Worm (Caenorhabditis elegans): ENCODE results near the gene pqn-65.

Gene pqn-65

ce11 chrX:4619582-4619981 is at the start of gene pqn-65:
pqn-65 (minus strand) TSS chrX:4619635.
- TF ChIP-seq unc-62 (GFP tag; optimal IDR thresholded peaks at IDR 0.05), result no peak

DNA sequence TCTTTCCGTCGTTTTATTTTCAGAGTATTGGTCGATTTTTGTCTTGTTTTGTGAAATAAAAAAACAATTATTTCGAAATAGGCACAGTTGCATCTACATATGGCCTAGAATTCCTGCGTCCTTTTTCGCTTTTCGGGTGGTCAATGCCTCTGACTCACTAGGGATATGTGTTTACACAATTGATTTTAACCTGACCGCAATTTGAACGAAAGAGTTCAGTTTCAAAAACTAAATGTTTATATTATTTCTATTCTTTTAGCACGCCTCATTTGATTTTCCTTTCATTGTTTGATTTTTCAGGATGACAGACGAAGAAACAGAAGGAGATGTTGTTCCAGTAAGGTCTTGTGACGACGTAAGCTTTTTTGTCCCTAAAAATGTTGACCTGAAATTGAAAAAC is 48.4 kb upstream of the pqn-65 start, which contains the start of gene mfsd-12:
Gene mfsd-12 (plus strand): TSS at position 301 of the 400 bp plus-strand sequence.
- no peak for TF ChIP-seq unc-62 (GFP tag; optimal IDR thresholded peaks at IDR 0.05)

- no peak for TF ChIP-seq unc-62 (GFP tag; optimal IDR thresholded peaks at IDR 0.05)
Observed at ce11 chrX:4664649-4665048, 45.2 kb upstream of the pqn-65 start.

DNA sequence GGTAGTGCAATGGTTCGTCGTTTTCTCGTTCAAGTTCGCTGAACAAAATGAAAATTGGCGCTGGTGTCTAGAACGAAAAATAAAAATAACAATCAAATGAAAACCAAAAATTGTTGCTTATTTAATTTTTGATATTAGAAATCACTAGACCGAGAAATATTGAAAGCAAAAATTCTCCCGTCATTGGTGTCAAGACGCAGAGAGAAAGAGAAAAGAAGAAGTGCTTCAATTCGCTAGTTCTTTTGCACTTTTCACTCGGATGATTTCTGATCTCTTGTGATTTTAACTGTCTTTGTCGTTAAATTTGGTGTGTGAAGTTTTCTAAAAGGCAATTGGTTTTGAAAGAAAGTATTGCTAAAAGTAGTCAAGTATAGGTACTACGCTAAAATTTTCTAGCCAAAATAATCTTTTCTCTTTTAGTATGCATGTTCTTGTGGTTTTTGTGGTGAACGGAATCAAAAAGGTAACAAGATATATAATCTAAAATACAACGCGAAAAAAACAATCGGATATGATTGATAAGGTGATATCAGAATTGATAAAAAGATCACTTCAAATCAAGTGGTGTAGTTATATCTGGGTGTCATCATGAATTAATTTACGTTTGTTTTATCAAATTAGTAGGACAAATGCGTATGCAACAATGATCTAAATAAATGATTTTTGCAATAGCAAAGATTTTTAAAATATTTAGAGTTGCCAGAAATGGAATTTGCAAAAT is 43.7 kb upstream of the pqn-65 start:
- TF ChIP-seq unc-62 (GFP tag; optimal IDR thresholded peaks at IDR 0.05), result no peak

- TF ChIP-seq unc-62 (GFP tag; optimal IDR thresholded peaks at IDR 0.05), result no peak
Observed at ce11 chrX:4662293-4662825, 42.9 kb upstream of the pqn-65 start.

DNA sequence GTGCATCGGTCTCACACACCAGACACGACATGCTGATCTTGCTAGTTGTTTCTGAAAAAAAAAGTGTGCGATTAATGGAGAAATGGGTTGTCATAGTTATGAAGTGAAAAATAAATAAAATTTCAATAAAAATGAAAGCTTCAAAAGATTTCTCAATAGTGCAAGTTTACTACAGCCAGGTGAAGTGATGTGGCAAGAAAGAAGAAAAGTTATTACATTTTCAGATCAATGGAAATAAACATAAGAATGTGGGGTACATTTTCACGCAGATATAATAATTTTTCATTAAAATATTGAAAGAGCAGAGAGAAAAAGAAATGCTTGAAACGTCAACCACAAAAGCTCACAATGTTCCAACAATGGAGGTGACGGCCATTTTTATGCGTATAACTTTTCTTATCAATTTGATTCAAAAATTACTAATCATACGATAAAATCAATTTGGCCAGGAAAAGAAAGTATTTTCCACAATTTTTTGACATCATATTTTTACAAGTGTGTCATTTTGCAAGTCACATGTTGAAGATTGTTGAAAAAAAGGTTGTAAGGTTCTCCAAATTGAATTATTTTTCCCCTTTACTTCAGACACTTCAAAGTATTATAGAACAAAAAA is 40.9 kb upstream of the pqn-65 start, which contains the start of gene nhr-45:
Gene nhr-45 (minus strand): TSS at position 51 of the 613 bp plus-strand sequence.
- TF ChIP-seq unc-62 (GFP tag; optimal IDR thresholded peaks at IDR 0.05), result no peak

ce11 chrX:4658706-4659105 is 39.3 kb upstream of the pqn-65 start:
- no peak for TF ChIP-seq unc-62 (GFP tag; optimal IDR thresholded peaks at IDR 0.05)

DNA sequence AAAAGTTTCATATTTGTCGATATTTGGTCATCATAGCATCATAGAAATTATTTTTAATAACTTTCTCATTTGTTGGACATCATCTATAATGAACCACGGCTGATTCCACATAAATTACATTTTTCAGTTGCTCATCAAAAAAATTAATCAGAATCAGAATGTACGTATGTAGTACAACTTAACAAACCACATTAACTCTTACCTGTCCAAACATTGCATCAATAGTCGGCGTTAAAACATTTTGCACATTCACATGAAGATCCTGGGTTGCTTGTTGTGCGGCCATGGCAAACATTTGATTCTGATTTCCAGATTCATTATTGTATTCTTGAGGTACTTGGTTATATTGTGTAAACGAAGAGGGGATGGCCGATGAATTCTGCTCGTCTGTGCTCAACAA is 38.9 kb upstream of the pqn-65 start:
- TF ChIP-seq unc-62 (GFP tag; optimal IDR thresholded peaks at IDR 0.05), result no peak

DNA sequence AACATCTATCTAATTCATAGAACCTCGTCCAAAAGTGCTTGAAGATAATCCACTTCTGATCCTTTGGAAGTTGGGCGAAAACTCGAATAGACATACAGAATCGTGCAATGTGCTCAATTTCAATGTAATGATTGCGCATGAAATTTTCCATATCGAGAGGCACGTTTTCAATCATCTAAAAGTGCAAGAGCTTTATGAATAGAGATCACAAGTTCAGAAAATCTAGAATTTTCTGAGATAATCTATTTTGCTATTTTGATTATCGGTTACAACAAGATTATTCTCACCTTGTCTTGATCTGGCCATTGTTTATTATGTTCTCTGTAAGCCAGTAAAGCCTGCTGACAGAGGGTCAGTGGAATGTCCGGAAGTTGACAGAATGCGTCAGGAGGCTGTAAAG is 38.1 kb upstream of the pqn-65 start:
- no peak for TF ChIP-seq unc-62 (GFP tag; optimal IDR thresholded peaks at IDR 0.05)

DNA sequence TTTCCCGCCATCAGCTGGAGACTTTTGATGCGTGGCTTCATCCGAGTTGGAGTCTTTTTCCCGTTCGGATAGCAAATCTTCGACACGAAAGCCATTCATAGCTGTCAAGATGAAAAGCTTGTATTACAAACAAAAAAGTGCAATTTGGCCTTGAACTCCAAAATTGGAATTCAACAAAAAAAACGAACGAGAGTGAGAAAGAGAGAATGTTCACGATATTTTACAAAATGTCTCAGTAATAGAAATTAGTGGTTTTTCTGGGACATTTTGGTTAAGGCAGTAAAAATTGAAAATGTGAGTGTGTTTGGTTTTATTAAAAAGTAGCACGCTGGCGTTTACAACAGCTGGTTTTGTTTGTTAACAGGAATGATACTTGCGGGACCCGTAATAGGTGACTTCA is 34.6 kb upstream of the pqn-65 start, which contains the start of gene ceh-1:
Gene ceh-1 (minus strand): TSS at position 101 of the 400 bp plus-strand sequence.
- no peak for TF ChIP-seq unc-62 (GFP tag; optimal IDR thresholded peaks at IDR 0.05)

ce11 chrX:4652950-4653349 is 33.5 kb upstream of the pqn-65 start:
- no peak for TF ChIP-seq unc-62 (GFP tag; optimal IDR thresholded peaks at IDR 0.05)

DNA sequence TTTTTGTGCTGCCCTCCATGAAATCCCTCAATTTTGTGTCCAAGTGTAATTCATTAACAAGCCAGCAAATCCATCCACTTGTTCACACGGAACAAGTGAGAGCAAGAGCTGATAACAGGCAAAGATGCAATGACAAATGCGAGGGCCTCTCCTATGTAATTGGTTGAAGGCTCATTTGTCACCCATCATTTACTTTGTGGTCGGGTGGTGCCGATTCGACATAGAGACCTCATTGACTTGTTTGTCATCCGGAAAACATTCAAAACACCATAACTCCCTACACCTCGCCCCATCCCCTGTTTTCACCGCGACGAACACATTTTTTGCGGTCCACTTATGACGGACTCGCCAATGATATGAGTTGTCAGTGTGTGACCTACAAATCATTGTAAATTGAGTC is 32.0 kb upstream of the pqn-65 start:
- TF ChIP-seq unc-62 (GFP tag; optimal IDR thresholded peaks at IDR 0.05), result no peak

DNA sequence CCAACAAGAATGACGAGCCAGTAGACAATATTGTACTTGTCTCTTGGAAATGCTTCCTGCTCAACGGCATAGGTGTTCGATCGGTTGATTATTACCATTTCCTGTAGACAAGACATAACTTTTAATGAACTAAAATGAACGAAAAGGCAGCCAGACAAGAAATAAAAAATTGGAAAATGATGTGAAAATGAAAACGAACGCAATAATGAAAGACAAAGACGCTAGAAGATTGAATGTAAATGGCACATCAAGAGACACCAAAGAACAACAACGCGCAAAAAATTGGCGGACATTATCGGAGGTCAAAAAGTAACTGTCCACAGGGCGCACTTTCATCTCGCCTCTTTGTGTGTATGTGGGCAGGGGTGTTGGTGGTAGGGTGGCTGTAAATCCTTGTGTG is 29.7 kb upstream of the pqn-65 start, which contains the start of gene ent-5:
Gene ent-5 (minus strand): TSS at position 101 of the 400 bp plus-strand sequence.
- TF ChIP-seq unc-62 (GFP tag; optimal IDR thresholded peaks at IDR 0.05), result no peak

DNA sequence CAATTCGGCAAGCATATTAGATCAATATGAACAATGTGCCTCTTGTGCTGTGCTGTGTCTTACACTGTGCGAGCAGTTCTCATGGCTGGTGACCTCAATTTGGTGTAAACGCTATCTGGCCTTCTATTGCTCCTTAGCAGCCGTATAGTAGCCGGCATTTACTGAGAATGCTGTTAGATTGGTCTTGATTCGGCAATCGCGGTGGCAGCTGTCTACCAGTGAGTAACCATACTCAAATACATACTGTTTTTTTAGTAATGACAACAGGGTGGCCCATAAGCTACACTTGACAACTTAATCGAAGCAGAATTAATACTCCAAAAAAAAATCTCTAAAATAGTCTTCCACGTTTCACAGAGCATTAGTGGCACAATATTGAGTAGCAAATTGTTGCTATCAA is 27.7 kb upstream of the pqn-65 start, which contains the start of gene C46C11.4:
Gene C46C11.4 (minus strand): TSS at position 101 of the 400 bp plus-strand sequence.
- no peak for TF ChIP-seq unc-62 (GFP tag; optimal IDR thresholded peaks at IDR 0.05)

DNA sequence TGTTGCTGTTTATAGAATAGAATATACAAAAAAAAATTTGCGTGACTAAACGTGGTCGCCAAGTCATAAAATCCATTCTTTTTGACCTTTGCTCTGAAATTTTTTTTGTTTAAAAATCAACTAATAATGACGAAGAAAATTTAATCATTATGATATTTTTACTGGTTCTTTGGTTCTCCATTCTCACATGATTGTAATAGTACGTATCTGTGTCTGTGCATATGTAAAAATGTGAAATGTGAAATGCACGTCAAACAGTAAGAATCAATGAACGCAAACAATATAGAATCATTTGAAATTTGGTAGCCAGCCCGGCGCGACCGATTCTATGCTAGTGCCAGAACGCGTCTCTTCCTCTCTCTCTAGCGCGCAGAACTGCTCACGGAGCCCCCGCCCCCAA is 17.4 kb upstream of the pqn-65 start, which contains the start of gene hosl-1:
Gene hosl-1 (plus strand): TSS at position 301 of the 400 bp plus-strand sequence.
- TF ChIP-seq unc-62 (GFP tag; optimal IDR thresholded peaks at IDR 0.05), result no peak

DNA sequence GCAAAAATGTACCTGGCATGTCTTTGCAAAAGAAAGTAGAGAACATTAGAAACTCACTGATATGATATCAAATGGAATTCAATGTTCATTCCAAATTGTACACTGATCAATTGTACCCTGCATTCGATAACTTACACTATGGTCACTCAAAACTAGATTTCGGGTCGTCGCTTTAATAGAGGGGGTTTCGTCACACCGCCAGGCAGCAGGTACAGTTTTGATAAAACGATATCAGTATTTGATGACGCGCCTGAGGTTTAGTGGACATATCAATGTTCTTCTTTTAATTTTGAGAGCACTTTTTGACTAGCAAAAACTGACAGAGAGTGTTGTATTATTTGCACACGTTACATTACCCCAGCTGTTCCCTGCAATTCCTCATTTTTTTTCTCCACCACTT is 16.7 kb upstream of the pqn-65 start:
- no peak for TF ChIP-seq unc-62 (GFP tag; optimal IDR thresholded peaks at IDR 0.05)

DNA sequence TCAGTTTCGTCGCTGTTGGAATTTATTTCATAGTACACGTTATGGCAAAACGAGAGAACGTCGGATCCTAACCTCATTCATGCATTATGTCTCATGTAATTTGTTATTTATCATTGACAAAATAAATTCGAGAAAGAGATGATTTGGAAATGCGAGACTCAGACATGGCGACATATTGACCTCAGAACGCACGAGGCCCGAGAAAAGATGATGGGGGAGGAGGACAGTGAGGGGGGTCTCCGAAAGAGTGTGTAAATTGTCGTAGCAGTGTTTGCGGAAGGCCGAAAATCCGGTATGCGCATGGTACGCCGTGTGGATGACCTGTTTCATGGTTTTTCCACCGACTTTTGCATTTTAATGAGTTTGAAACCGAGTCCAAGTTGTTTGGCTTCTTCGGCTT is 16.2 kb upstream of the pqn-65 start:
- TF ChIP-seq unc-62 (GFP tag; optimal IDR thresholded peaks at IDR 0.05), result no peak

All from whole organism, dauer.